Fruit fly (Drosophila melanogaster) Kc167 (cell line): ENCODE results near the gene mor.

Source experiments
- Myc ChIP-seq: fragments of >200 bp; optimal IDR thresholded peaks from 2 replicates; lab custom pipeline; 2017; ENCODE audit warnings: missing external identifiers
- Sin3A ChIP-seq: fragments of >200 bp; optimal IDR thresholded peaks from 2 replicates; lab custom pipeline; 2018; ENCODE audit warnings: missing external identifiers
- h ChIP-seq: fragments of >200 bp; optimal IDR thresholded peaks from 3 replicates; lab custom pipeline; 2018; ENCODE audit warnings: missing external identifiers
- insv ChIP-seq: fragments of >200 bp; optimal IDR thresholded peaks from 3 replicates; lab custom pipeline; 2018; ENCODE audit warnings: missing external identifiers
- psq ChIP-seq: fragments of >200 bp; optimal IDR thresholded peaks from 2 replicates; lab custom pipeline; 2017; ENCODE audit warnings: missing external identifiers
- ttk ChIP-seq: sonication (Bioruptor generic); optimal IDR thresholded peaks from 2 replicates; lab custom pipeline; 2017; ENCODE audit warnings: missing external identifiers

Gene mor

dm6 chr3R:15972298-15972978, at the start of gene mor:
TSS of gene mor (minus strand) at chr3R:15972913.
- no peak for TF ChIP-seq ttk (lab: Kevin White, UChicago)

dm6 chr3R:16022005-16022404, 49.3 kb upstream of the mor start:
- TF ChIP-seq ttk (lab: Kevin White, UChicago) = no peak
- TF ChIP-seq Myc (lab: Kevin White, UChicago) = no peak
- TF ChIP-seq insv (lab: Kevin White, UChicago) = no peak
- no peak for TF ChIP-seq psq (lab: Kevin White, UChicago)
- no peak for TF ChIP-seq Sin3A (lab: Kevin White, UChicago)
- TF ChIP-seq h = no peak

dm6 chr3R:16014573-16014972, 41.9 kb upstream of the mor start:
- no peak for TF ChIP-seq Sin3A (lab: Kevin White, UChicago)
- no peak for TF ChIP-seq insv (lab: Kevin White, UChicago)
- no peak for TF ChIP-seq psq (lab: Kevin White, UChicago)
- TF ChIP-seq Myc (lab: Kevin White, UChicago) = no peak
- no peak for TF ChIP-seq ttk (lab: Kevin White, UChicago)
- TF ChIP-seq h = no peak

dm6 chr3R:16013580-16013979, 40.9 kb upstream of the mor start:
- TF ChIP-seq Myc (lab: Kevin White, UChicago) = no peak
- no peak for TF ChIP-seq psq (lab: Kevin White, UChicago)
- TF ChIP-seq Sin3A (lab: Kevin White, UChicago) = no peak
- no peak for TF ChIP-seq h
- TF ChIP-seq ttk (lab: Kevin White, UChicago) = no peak
- no peak for TF ChIP-seq insv (lab: Kevin White, UChicago)

- no peak for TF ChIP-seq insv (lab: Kevin White, UChicago)
- TF ChIP-seq psq (lab: Kevin White, UChicago) = no peak
- TF ChIP-seq h = no peak
- no peak for TF ChIP-seq Myc (lab: Kevin White, UChicago)
- TF ChIP-seq Sin3A (lab: Kevin White, UChicago) = no peak
- no peak for TF ChIP-seq ttk (lab: Kevin White, UChicago)
These were observed 39.1 kb upstream of the mor start for dm6 chr3R:16011698-16012332.

dm6 chr3R:16010009-16010505, 37.3 kb upstream of the mor start:
- TF ChIP-seq psq (lab: Kevin White, UChicago) (no peak), ttk (lab: Kevin White, UChicago) (no peak), h (no peak), Sin3A (lab: Kevin White, UChicago) (no peak), insv (lab: Kevin White, UChicago) (no peak), Myc (lab: Kevin White, UChicago) (no peak)

dm6 chr3R:16009030-16009429, 36.3 kb upstream of the mor start, which contains the start of gene GATAe:
TSS of gene GATAe (plus strand) at chr3R:16009105.
- TF ChIP-seq Myc (lab: Kevin White, UChicago) = no peak
- no peak for TF ChIP-seq h
- TF ChIP-seq ttk (lab: Kevin White, UChicago) = no peak
- no peak for TF ChIP-seq Sin3A (lab: Kevin White, UChicago)
- no peak for TF ChIP-seq insv (lab: Kevin White, UChicago)
- no peak for TF ChIP-seq psq (lab: Kevin White, UChicago)

- TF ChIP-seq psq (lab: Kevin White, UChicago) (no peak), Myc (lab: Kevin White, UChicago) (no peak), insv (lab: Kevin White, UChicago) (no peak), Sin3A (lab: Kevin White, UChicago) (no peak), h (no peak), ttk (lab: Kevin White, UChicago) (no peak)
These were observed 35.6 kb upstream of the mor start for dm6 chr3R:16008300-16008699.

- TF ChIP-seq Sin3A (lab: Kevin White, UChicago) (no peak), ttk (lab: Kevin White, UChicago) (no peak), psq (lab: Kevin White, UChicago) (no peak), Myc (lab: Kevin White, UChicago) (no peak), h (no peak), insv (lab: Kevin White, UChicago) (no peak)
These were observed 34.3 kb upstream of the mor start for dm6 chr3R:16006806-16007556.

- TF ChIP-seq Myc (lab: Kevin White, UChicago) (no peak), psq (lab: Kevin White, UChicago) (no peak), h (no peak), Sin3A (lab: Kevin White, UChicago) (no peak), ttk (lab: Kevin White, UChicago) (no peak), insv (lab: Kevin White, UChicago) (no peak)
These were observed 33.2 kb upstream of the mor start for dm6 chr3R:16005943-16006342.

- TF ChIP-seq Sin3A (lab: Kevin White, UChicago) = no peak
- no peak for TF ChIP-seq ttk (lab: Kevin White, UChicago)
- TF ChIP-seq psq (lab: Kevin White, UChicago) = no peak
- TF ChIP-seq h = no peak
- no peak for TF ChIP-seq insv (lab: Kevin White, UChicago)
- TF ChIP-seq Myc (lab: Kevin White, UChicago) = no peak
These were observed 32.2 kb upstream of the mor start for dm6 chr3R:16004691-16005474.
